Fruit fly (Drosophila melanogaster) whole organism, embryonic: ENCODE measurements around the gene CG43402.
A peak's percentile ranks its signal among the peaks of the same experiment; 100 is the strongest.

ENCODE experiments used
- Antp ChIP-seq: fragments of 200-800 bp; sonication (Bioruptor generic); optimal IDR thresholded peaks from 3 replicates; lab custom pipeline; 2016; ENCODE audit warnings: missing biosample characterization, missing genetic modification characterization
- Atf-2 ChIP-seq: fragments of 200-800 bp; sonication (Bioruptor generic); optimal IDR thresholded peaks from 2 replicates; lab custom pipeline; 2016; ENCODE audit warnings: missing biosample characterization, missing genetic modification characterization
- BEAF-32 ChIP-seq: fragments of 200-800 bp; sonication (Bioruptor generic); optimal IDR thresholded peaks from 3 replicates; lab custom pipeline; 2017; ENCODE audit warnings: missing biosample characterization, missing genetic modification characterization, mild to moderate bottlenecking, moderate library complexity, missing genetic modification reagents
- Bdp1 ChIP-seq: fragments of 200-800 bp; sonication (Bioruptor generic); optimal IDR thresholded peaks from 3 replicates; lab custom pipeline; 2016; ENCODE audit warnings: missing biosample characterization, missing genetic modification characterization
- CG10462 ChIP-seq: fragments of 200-800 bp; sonication (Bioruptor generic); optimal IDR thresholded peaks from 2 replicates; lab custom pipeline; 2016; ENCODE audit warnings: missing biosample characterization, missing genetic modification characterization
- CG11093 ChIP-seq: fragments of 200-800 bp; sonication (Bioruptor generic); IDR thresholded peaks from 3 replicates; pipeline ENCODE4 v1.3.6; 2022; ENCODE audit warnings: missing biosample characterization, missing genetic modification characterization
- CG11504 ChIP-seq: fragments of 200-800 bp; sonication (Bioruptor generic); optimal IDR thresholded peaks from 3 replicates; lab custom pipeline; 2019; ENCODE audit warnings: missing biosample characterization, mild to moderate bottlenecking, missing genetic modification characterization, moderate library complexity
- CG11560 ChIP-seq: fragments of 200-800 bp; sonication (Bioruptor generic); IDR thresholded peaks from 3 replicates; pipeline ENCODE4 v1.3.6; 2022; ENCODE audit warnings: missing biosample characterization, missing genetic modification characterization
- CG1233 ChIP-seq: fragments of 200-800 bp; sonication (Bioruptor generic); optimal IDR thresholded peaks from 4 replicates; lab custom pipeline; 2018; ENCODE audit warnings: missing biosample characterization, mild to moderate bottlenecking, missing genetic modification characterization
- CG13775 ChIP-seq: fragments of 200-800 bp; sonication (Bioruptor generic); optimal IDR thresholded peaks from 3 replicates; lab custom pipeline; 2017; ENCODE audit warnings: missing biosample characterization, mild to moderate bottlenecking, missing genetic modification characterization
- CG2116 ChIP-seq: fragments of 200-800 bp; sonication (Bioruptor generic); optimal IDR thresholded peaks from 3 replicates; lab custom pipeline; 2018; ENCODE audit warnings: missing biosample characterization, mild to moderate bottlenecking, missing genetic modification characterization
- CG2712 ChIP-seq: fragments of 200-800 bp; optimal IDR thresholded peaks from 3 replicates; lab custom pipeline; 2019; ENCODE audit warnings: missing biosample characterization, mild to moderate bottlenecking, missing genetic modification characterization, moderate library complexity
- CG2875 ChIP-seq: fragments of 200-800 bp; sonication (Bioruptor generic); optimal IDR thresholded peaks from 2 replicates; lab custom pipeline; 2017; ENCODE audit warnings: missing biosample characterization, mild to moderate bottlenecking, missing genetic modification characterization, missing genetic modification reagents
- CG30431 ChIP-seq: fragments of 200-800 bp; sonication (Bioruptor generic); optimal IDR thresholded peaks from 2 replicates; lab custom pipeline; 2017; ENCODE audit warnings: missing biosample characterization, missing genetic modification characterization
- CG32532 ChIP-seq: fragments of 200-800 bp; sonication (Bioruptor generic); IDR thresholded peaks from 2 replicates; pipeline ENCODE4 v1.3.6; 2022; ENCODE audit warnings: missing biosample characterization, missing genetic modification characterization
- CG43689 ChIP-seq: fragments of 200-800 bp; sonication (Bioruptor generic); IDR thresholded peaks from 2 replicates; pipeline ENCODE4 v1.3.6; 2022; ENCODE audit warnings: missing biosample characterization, missing genetic modification characterization
- CG4404 ChIP-seq: fragments of 200-800 bp; sonication (Bioruptor generic); IDR thresholded peaks from 2 replicates; pipeline ENCODE4 v1.3.6; 2022; ENCODE audit warnings: missing biosample characterization, missing genetic modification characterization
- CG8388 ChIP-seq: fragments of 200-800 bp; sonication (Bioruptor generic); optimal IDR thresholded peaks from 2 replicates; lab custom pipeline; 2019; ENCODE audit warnings: missing biosample characterization, mild to moderate bottlenecking, missing genetic modification characterization, moderate library complexity
- CG8765 ChIP-seq: fragments of 200-800 bp; sonication (Bioruptor generic); IDR thresholded peaks from 2 replicates; pipeline ENCODE4 v1.3.6; 2022; ENCODE audit warnings: missing biosample characterization, missing genetic modification characterization
- CTCF ChIP-seq: fragments of 200-800 bp; sonication (Bioruptor generic); optimal IDR thresholded peaks from 2 replicates; lab custom pipeline; 2017; ENCODE audit warnings: missing biosample characterization, mild to moderate bottlenecking, missing genetic modification characterization, moderate library complexity
- Camta ChIP-seq: fragments of 200-800 bp; sonication (Bioruptor generic); optimal IDR thresholded peaks from 2 replicates; lab custom pipeline; 2016; ENCODE audit warnings: missing biosample characterization, missing genetic modification characterization
- D ChIP-seq, 2 experiments: fragments of 200-800 bp in 1 of 2; fragments of >200 bp in 1 of 2; sonication (Bioruptor generic) in 1 of 2; optimal IDR thresholded peaks; 2 replicates in 1 of 2; 3 replicates in 1 of 2; lab custom pipeline; 2017; ENCODE audit warnings: mild to moderate bottlenecking in 1 of 2, missing biosample characterization in 1 of 2, missing genetic modification characterization in 1 of 2, missing genetic modification reagents in 1 of 2
- Dad ChIP-seq: fragments of 200-800 bp; sonication (Bioruptor generic); optimal IDR thresholded peaks from 3 replicates; lab custom pipeline; 2016; ENCODE audit warnings: missing biosample characterization, missing genetic modification characterization
- Dfd ChIP-seq, 2 experiments: fragments of >200 bp; optimal IDR thresholded peaks; 2 replicates each; lab custom pipeline; 2017; ENCODE audit warnings: missing biosample characterization in 2 of 2, missing genetic modification characterization in 2 of 2
- Dip3 ChIP-seq: fragments of 200-800 bp; sonication (Bioruptor generic); optimal IDR thresholded peaks from 3 replicates; lab custom pipeline; 2016; ENCODE audit warnings: missing biosample characterization, missing genetic modification characterization
- Ets65A ChIP-seq: fragments of 200-800 bp; sonication (Bioruptor generic); peaks from one replicate; lab custom pipeline; 2016; ENCODE audit warnings: missing biosample characterization, missing genetic modification characterization
- Gsc ChIP-seq: fragments of 200-800 bp; sonication (Bioruptor generic); IDR thresholded peaks from 2 replicates; pipeline ENCODE4 v1.3.6; 2022; ENCODE audit warnings: missing biosample characterization, missing genetic modification characterization
- H15 ChIP-seq: fragments of 200-800 bp; sonication (Bioruptor generic); IDR thresholded peaks from 3 replicates; pipeline ENCODE4 v1.3.6; 2022; ENCODE audit warnings: missing biosample characterization, missing genetic modification characterization
- HHEX ChIP-seq: fragments of 200-800 bp; sonication (Bioruptor generic); optimal IDR thresholded peaks from 3 replicates; lab custom pipeline; 2017; ENCODE audit warnings: missing biosample characterization, mild to moderate bottlenecking, missing genetic modification characterization, missing genetic modification reagents
- HLH4C ChIP-seq: fragments of 200-800 bp; sonication (Bioruptor generic); IDR thresholded peaks from 3 replicates; pipeline ENCODE4 v1.3.6; 2022; ENCODE audit warnings: missing biosample characterization, missing genetic modification characterization; ENCODE audit not compliant: partially characterized antibody
- Hr3 ChIP-seq: fragments of 200-800 bp; sonication (Bioruptor generic); optimal IDR thresholded peaks from 3 replicates; lab custom pipeline; 2016; ENCODE audit warnings: missing biosample characterization, missing genetic modification characterization
- Hr51 ChIP-seq, 2 experiments: fragments of 200-800 bp; sonication (Bioruptor generic); optimal IDR thresholded peaks; 2 replicates in 1 of 2; 3 replicates in 1 of 2; lab custom pipeline; 2016 to 2018; ENCODE audit warnings: missing biosample characterization in 2 of 2, missing genetic modification characterization in 2 of 2, mild to moderate bottlenecking in 1 of 2, moderate library complexity in 1 of 2
- Kr ChIP-seq: fragments of 200-800 bp; sonication (Bioruptor generic); optimal IDR thresholded peaks from 2 replicates; lab custom pipeline; 2017; ENCODE audit warnings: missing biosample characterization, mild to moderate bottlenecking, missing genetic modification characterization
- Med ChIP-seq: fragments of 200-800 bp; sonication (Bioruptor generic); peaks from one replicate; lab custom pipeline; 2016; ENCODE audit warnings: missing biosample characterization, missing genetic modification characterization, mild to moderate bottlenecking, inconsistent platforms, moderate library complexity
- Mrtf ChIP-seq: fragments of 200-800 bp; sonication (Bioruptor generic); IDR thresholded peaks from 3 replicates; pipeline ENCODE4 v1.3.6; 2022; ENCODE audit warnings: missing biosample characterization, missing genetic modification characterization
- NFAT ChIP-seq: fragments of 200-800 bp; sonication (Bioruptor generic); IDR thresholded peaks from 2 replicates; pipeline ENCODE4 v1.3.6; 2022; ENCODE audit warnings: missing biosample characterization, missing genetic modification characterization
- Sox102F ChIP-seq: fragments of 200-800 bp; sonication (Bioruptor generic); optimal IDR thresholded peaks from 2 replicates; lab custom pipeline; 2018; ENCODE audit warnings: missing biosample characterization, mild to moderate bottlenecking, missing genetic modification characterization, moderate library complexity
- Sry-δ ChIP-seq: fragments of 200-800 bp; sonication (Bioruptor generic); optimal IDR thresholded peaks from 2 replicates; lab custom pipeline; 2016; ENCODE audit warnings: missing biosample characterization, missing genetic modification characterization
- ap ChIP-seq: fragments of 200-800 bp; sonication (Bioruptor generic); IDR thresholded peaks from 2 replicates; pipeline ENCODE4 v1.3.6; 2022; ENCODE audit warnings: missing biosample characterization, missing genetic modification characterization
- eyg ChIP-seq: fragments of 200-800 bp; sonication (Bioruptor generic); optimal IDR thresholded peaks from 3 replicates; lab custom pipeline; 2016; ENCODE audit warnings: missing biosample characterization, missing genetic modification characterization
- fru ChIP-seq: fragments of >200 bp; optimal IDR thresholded peaks from 2 replicates; lab custom pipeline; 2017
- gce ChIP-seq: fragments of 200-800 bp; sonication (Bioruptor generic); IDR thresholded peaks from 3 replicates; pipeline ENCODE4 v1.3.6; 2022; ENCODE audit warnings: missing biosample characterization, missing genetic modification characterization
- hb ChIP-seq: fragments of 200-800 bp; sonication (Bioruptor generic); IDR thresholded peaks from 3 replicates; pipeline ENCODE4 v1.3.6; 2022; ENCODE audit warnings: missing biosample characterization, missing genetic modification characterization; ENCODE audit not compliant: partially characterized antibody
- lilli ChIP-seq: fragments of 200-800 bp; sonication (Bioruptor generic); optimal IDR thresholded peaks from 3 replicates; lab custom pipeline; 2016; ENCODE audit warnings: missing biosample characterization, missing genetic modification characterization
- luna ChIP-seq: fragments of 200-800 bp; sonication (Bioruptor generic); optimal IDR thresholded peaks from 2 replicates; lab custom pipeline; 2016; ENCODE audit warnings: missing biosample characterization, missing genetic modification characterization
- org-1 ChIP-seq: fragments of 200-800 bp; sonication (Bioruptor generic); optimal IDR thresholded peaks from 2 replicates; lab custom pipeline; 2017; ENCODE audit warnings: missing biosample characterization, missing genetic modification characterization
- prd ChIP-seq, 3 experiments: fragments of >200 bp in 2 of 3; fragments of 200-800 bp in 1 of 3; sonication (Bioruptor generic) in 1 of 3; optimal IDR thresholded peaks in 2 of 3; IDR thresholded peaks in 1 of 3; 2 replicates in 2 of 3; 3 replicates in 1 of 3; pipeline versions ENCODE4 v1.3.6 to Lab custom; 2017 to 2022; ENCODE audit warnings: missing biosample characterization in 1 of 3, missing genetic modification characterization in 1 of 3
- stwl ChIP-seq: fragments of 200-800 bp; sonication (Bioruptor generic); optimal IDR thresholded peaks from 3 replicates; lab custom pipeline; 2018; ENCODE audit warnings: missing biosample characterization, mild to moderate bottlenecking, missing genetic modification characterization, moderate library complexity
- yki ChIP-seq: fragments of >200 bp; optimal IDR thresholded peaks from 3 replicates; lab custom pipeline; 2018
- zf30C ChIP-seq: fragments of 200-800 bp; sonication (Bioruptor generic); optimal IDR thresholded peaks from 3 replicates; lab custom pipeline; 2018; ENCODE audit warnings: missing biosample characterization, mild to moderate bottlenecking, missing genetic modification characterization

Gene CG43402

dm6 chr2L:1476872-1477503, 34.6 kb downstream of the CG43402 start:
- TF ChIP-seq Ets65A (GFP tag; lab: Kevin White, UChicago) = peak; percentile 71
- no peak for TF ChIP-seq CG30431 (GFP tag; lab: Kevin White, UChicago)
- 0 out of 3 replicates have a peak, but pooled peaks have one; percentile 29 for TF ChIP-seq CG11093 (GFP tag; lab: Robert Waterston, UW)
- TF ChIP-seq Med (GFP tag; lab: Kevin White, UChicago) = peak; percentile 63

dm6 chr2L:1478488-1478887, 36.1 kb downstream of the CG43402 start:
- no peak for TF ChIP-seq Bdp1 (GFP tag; lab: Kevin White, UChicago)
- peak; percentile 48 for TF ChIP-seq CG4404
- TF ChIP-seq Antp = no peak
- no peak for TF ChIP-seq Mrtf (GFP tag; lab: Robert Waterston, UW)
- TF ChIP-seq ap (GFP tag; lab: Robert Waterston, UW) = no peak
- no peak for TF ChIP-seq yki (lab: Kevin White, UChicago)
- TF ChIP-seq CTCF (GFP tag; lab: Kevin White, UChicago) = no peak
- TF ChIP-seq Atf-2 = no peak
- TF ChIP-seq prd (optimal IDR thresholded peaks at IDR 0.05; lab: Kevin White, UChicago) = no peak
- TF ChIP-seq prd (GFP tag; IDR thresholded peaks at IDR 0.05; lab: Robert Waterston, UW) = peak; percentile 74
- TF ChIP-seq BEAF-32 (GFP tag; lab: Kevin White, UChicago) = peak; percentile 23
- TF ChIP-seq Hr3 (GFP tag; lab: Kevin White, UChicago) = no peak
- no peak for TF ChIP-seq CG2116 (GFP tag; lab: Kevin White, UChicago)
- TF ChIP-seq Kr (GFP tag; lab: Kevin White, UChicago) = no peak
- no peak for TF ChIP-seq fru (lab: Kevin White, UChicago)
- no peak for TF ChIP-seq Hr51 (GFP tag; optimal IDR thresholded peaks at IDR 0.05; lab: Kevin White, UChicago)
- no peak for TF ChIP-seq Dip3 (GFP tag; lab: Kevin White, UChicago)
- TF ChIP-seq CG11504 (tag; lab: Kevin White, UChicago) = no peak
- peak; percentile 57 for TF ChIP-seq Sry-δ (GFP tag; lab: Kevin White, UChicago)
- no peak for TF ChIP-seq Dfd (GFP tag; optimal IDR thresholded peaks at IDR 0.05; lab: Kevin White, UChicago)
- no peak for TF ChIP-seq CG13775
- no peak for TF ChIP-seq gce
- no peak for TF ChIP-seq Gsc (GFP tag; lab: Robert Waterston, UW)
- TF ChIP-seq NFAT (GFP tag; lab: Robert Waterston, UW) = no peak
- peak; percentile 33; the same call in 1 of the 2 replicates for TF ChIP-seq CG32532 (GFP tag; lab: Robert Waterston, UW)
- peak; percentile 26 for TF ChIP-seq stwl
- TF ChIP-seq eyg (GFP tag; lab: Kevin White, UChicago) = no peak
- TF ChIP-seq CG2712 (tag; lab: Kevin White, UChicago) = peak; percentile 35
- no peak for TF ChIP-seq lilli (GFP tag; lab: Kevin White, UChicago)
- no peak for TF ChIP-seq CG43689 (GFP tag; lab: Robert Waterston, UW)
- TF ChIP-seq zf30C (GFP tag; lab: Kevin White, UChicago) = no peak
- TF ChIP-seq CG8388 = no peak
- TF ChIP-seq CG11560 = no peak
- TF ChIP-seq hb (GFP tag; lab: Robert Waterston, UW) = no peak
- TF ChIP-seq H15 (GFP tag; lab: Robert Waterston, UW) = no peak
- TF ChIP-seq CG10462 (GFP tag; lab: Kevin White, UChicago) = no peak
- TF ChIP-seq luna (GFP tag; lab: Kevin White, UChicago) = no peak
- no peak for TF ChIP-seq CG2875 (GFP tag; lab: Kevin White, UChicago)
- no peak for TF ChIP-seq HLH4C (GFP tag; lab: Robert Waterston, UW)
- no peak for TF ChIP-seq Camta (GFP tag; lab: Kevin White, UChicago)
- no peak for TF ChIP-seq CG1233 (GFP tag; lab: Kevin White, UChicago)
- peak; percentile 36 for TF ChIP-seq D (optimal IDR thresholded peaks at IDR 0.05; lab: Kevin White, UChicago)
- TF ChIP-seq D (GFP tag; optimal IDR thresholded peaks at IDR 0.05; lab: Kevin White, UChicago) = no peak
- TF ChIP-seq CG8765 (GFP tag; lab: Robert Waterston, UW) = no peak
- TF ChIP-seq HHEX (GFP tag; lab: Kevin White, UChicago) = no peak
- TF ChIP-seq org-1 (GFP tag; lab: Kevin White, UChicago) = no peak
- no peak for TF ChIP-seq Dad (GFP tag; lab: Kevin White, UChicago)
- no peak for TF ChIP-seq Sox102F (GFP tag; lab: Kevin White, UChicago)
